Worm (Caenorhabditis elegans): ENCODE data around the gene tor-2.

DNA sequence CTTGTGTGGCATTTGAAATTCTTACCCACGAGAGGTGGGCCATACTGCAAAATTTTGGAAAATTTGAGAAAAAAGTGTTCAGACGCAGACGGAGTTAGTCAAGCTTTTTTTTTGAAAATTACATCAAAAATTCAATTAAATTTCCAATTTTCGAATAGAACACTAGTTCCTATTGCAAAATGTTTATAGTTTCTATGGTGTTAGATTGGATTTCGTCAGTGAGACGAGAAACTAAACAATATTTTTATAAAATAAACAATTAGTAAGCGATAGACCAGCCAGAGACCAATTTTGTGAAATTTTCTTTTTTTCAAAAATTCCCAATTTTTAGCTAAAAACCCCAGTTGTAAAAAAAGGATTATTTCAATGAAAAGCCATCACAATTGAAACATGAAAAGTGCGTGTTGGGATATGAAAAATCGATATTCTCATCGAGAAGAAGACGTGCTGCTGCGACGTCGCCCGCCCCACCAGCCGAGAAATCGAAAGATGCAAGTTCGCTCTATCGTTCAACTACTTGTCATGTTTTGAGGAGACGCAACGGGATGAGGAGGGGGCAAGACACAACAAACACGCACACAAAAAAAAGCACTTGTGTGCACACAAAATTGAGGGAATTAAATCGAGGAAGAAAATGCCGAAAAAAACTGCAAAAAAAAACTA is 4.0 kb downstream of the tor-2 start, which contains the start of gene dnbp-1:
- no peak for TF ChIP-seq unc-39 (tag; optimal IDR thresholded peaks at IDR 0.05)
- no peak for TF ChIP-seq nhr-76 (tag; optimal IDR thresholded peaks at IDR 0.05)
- TF ChIP-seq nhr-12 (tag; optimal IDR thresholded peaks at IDR 0.05) = no peak
- peak; percentile 47 for TF ChIP-seq mls-2 (tag; optimal IDR thresholded peaks at IDR 0.05)
- TF ChIP-seq mep-1 (tag; optimal IDR thresholded peaks at IDR 0.05) = peak; percentile 87
- peak; percentile 26 for TF ChIP-seq nhr-237 (tag; optimal IDR thresholded peaks at IDR 0.05)
- no peak for TF ChIP-seq zip-8 (tag; optimal IDR thresholded peaks at IDR 0.05)
- TF ChIP-seq ham-2 (GFP tag; optimal IDR thresholded peaks at IDR 0.05) = no peak
- TF ChIP-seq lsy-2 (tag; optimal IDR thresholded peaks at IDR 0.05) = peak; percentile 55
- TF ChIP-seq nhr-28 (tag; optimal IDR thresholded peaks at IDR 0.05) = no peak
- TF ChIP-seq lin-13 (tag; optimal IDR thresholded peaks at IDR 0.05) = peak; percentile 69
- TF ChIP-seq elt-1 (tag; optimal IDR thresholded peaks at IDR 0.05; ENCODE audit: borderline replicate concordance, insufficient read depth) = no peak
- TF ChIP-seq unc-62 (GFP tag; optimal IDR thresholded peaks at IDR 0.05) = peak; percentile 54

Data from whole organism, mixed stage, embryonic.